Worm (Caenorhabditis elegans): ENCODE measurements around the gene Y52E8A.3.

DNA sequence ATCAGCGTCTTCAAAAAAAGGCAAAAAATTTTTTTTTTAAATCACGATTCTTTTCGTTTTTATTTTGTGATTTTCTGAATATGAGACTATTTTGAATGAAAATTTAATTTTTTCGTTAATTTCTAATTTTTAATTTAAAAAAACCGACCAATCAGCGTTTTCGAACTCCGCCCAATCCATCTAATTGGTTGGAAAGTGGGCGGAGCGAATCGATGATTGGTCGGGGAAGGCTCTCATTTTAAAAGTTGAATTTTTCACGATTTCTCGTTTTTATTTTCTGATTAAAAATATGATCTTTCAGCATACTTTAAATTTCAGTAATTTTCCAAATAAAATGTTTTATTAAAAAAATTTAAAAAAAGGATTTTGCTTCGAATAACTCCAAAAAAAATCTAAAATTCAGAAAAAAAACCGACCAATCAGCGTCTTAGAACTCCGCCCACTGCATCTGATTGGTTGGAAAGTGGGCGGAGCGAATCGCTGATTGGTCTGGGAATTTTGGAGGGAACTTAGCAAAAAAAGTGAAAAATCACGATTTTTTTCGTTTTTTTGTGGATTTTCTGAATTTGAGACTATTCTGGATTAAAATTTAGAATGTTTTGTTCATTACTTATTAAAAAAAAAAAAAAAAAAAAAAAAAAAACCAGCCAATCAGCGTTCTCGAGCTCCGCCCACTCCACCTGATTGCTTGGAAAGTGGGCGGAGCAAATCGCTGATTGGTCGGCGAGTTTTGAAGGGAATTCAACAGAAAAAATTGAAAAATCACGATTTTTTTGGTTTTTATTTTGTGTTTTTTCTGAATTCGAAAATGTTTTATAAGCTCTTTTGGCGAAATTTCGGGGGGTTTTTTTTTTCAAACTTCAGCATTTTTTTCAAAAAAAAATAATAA, 22.2 kb downstream of the Y52E8A.3 start:
- TF ChIP-seq ama-1 (optimal IDR thresholded peaks at IDR 0.05) (no peak), skn-1 (tag; optimal IDR thresholded peaks at IDR 0.05) (no peak)

Measured in whole organism, L3 larva.